Worm (Caenorhabditis elegans) whole organism, L4/young adult: ENCODE data around the gene Y102A5C.27.

ENCODE experiments used
- dao-5 ChIP-seq: sonication (generic microtip); optimal IDR thresholded peaks from 2 replicates; lab custom pipeline; 2016; ENCODE audit warnings: missing genotype, missing genetic modification characterization, moderate library complexity, missing compliant biosample characterization
- him-1 ChIP-seq: sonication (generic microtip); optimal IDR thresholded peaks from 2 replicates; lab custom pipeline; 2016; ENCODE audit warnings: missing genotype, missing genetic modification reagents, missing genetic modification characterization, missing compliant biosample characterization

ce11 chrV:17019690-17020089 lies 31.2 kb upstream of the Y102A5C.27 start, which contains the start of gene F49H6.17:
- TF ChIP-seq him-1, result no peak
- no peak for TF ChIP-seq dao-5 (tag; lab: Kevin White, UChicago)
